Worm (Caenorhabditis elegans): ENCODE data around the gene chil-18.

chil-18 gene

ce11 chrII:9468414-9468813 is 20.3 kb downstream of the chil-18 start, which contains the start of gene chil-23:
Gene chil-23, minus strand, starts transcription at chrII:9468611.
- TF ChIP-seq ceh-30 (tag; optimal IDR thresholded peaks at IDR 0.05) (no peak), hlh-15 (tag; optimal IDR thresholded peaks at IDR 0.05) (no peak), pros-1 (tag; optimal IDR thresholded peaks at IDR 0.05) (no peak), ceh-2 (tag; optimal IDR thresholded peaks at IDR 0.05) (no peak), elt-2 (tag; optimal IDR thresholded peaks at IDR 0.05) (peak; percentile 82)

- no peak for TF ChIP-seq hlh-15 (tag; optimal IDR thresholded peaks at IDR 0.05)
- no peak for TF ChIP-seq ceh-45 (GFP tag; IDR thresholded peaks at IDR 0.05)
- no peak for TF ChIP-seq zip-5 (tag; optimal IDR thresholded peaks at IDR 0.05)
- peak; percentile 4 for TF ChIP-seq elt-2 (tag; optimal IDR thresholded peaks at IDR 0.05)
Measured at ce11 chrII:9470027-9470426, 22.0 kb downstream of the chil-18 start, which contains the start of gene T19H5.6. Gene T19H5.6, minus strand, starts transcription at chrII:9470221.

DNA sequence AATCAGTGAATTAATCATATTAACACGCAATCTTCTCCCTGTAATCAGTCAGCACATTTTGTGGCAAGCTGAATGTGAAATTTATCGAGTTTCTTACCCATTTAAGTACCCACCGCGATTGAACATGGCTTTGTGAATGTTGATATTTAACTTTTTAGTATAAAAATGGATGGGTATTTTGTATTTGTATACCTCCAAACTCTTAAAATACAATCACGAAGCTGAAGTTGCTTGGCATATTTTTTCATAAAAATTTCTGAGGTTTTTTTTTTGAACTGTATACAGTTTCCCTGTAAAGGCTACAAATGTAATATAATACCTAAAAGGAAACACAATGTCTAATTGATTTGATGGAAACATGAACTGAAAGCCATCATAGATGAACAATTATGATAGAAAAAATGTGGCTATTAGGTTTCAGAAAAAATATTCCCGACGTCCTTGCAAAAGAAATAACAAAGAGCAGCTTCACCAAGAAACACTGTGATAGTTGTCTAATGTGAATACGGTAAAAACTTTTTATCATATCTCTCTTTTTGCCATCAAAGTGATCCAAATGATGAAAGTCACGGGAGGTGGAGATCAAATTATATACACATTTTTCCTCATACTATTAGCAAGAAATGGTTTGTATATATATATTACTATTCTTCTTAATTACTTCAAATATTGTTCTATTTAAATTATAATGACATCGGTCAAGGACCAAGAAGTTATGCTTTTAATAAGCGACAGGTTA is 26.5 kb downstream of the chil-18 start, which contains the start of the genes chil-25 and chil-26:
TSS of gene chil-25 (minus strand) at position 101 of the 739 bp plus-strand sequence.
TSS of gene chil-26 (plus strand) at position 689 of the 739 bp plus-strand sequence.
- TF ChIP-seq pag-3 (tag; optimal IDR thresholded peaks at IDR 0.05; ENCODE audit: borderline replicate concordance) (no peak), unc-55 (GFP tag; optimal IDR thresholded peaks at IDR 0.05) (no peak), ceh-31 (tag; optimal IDR thresholded peaks at IDR 0.05) (no peak), fkh-6 (tag; optimal IDR thresholded peaks at IDR 0.05) (no peak), F13H6.1 (tag; optimal IDR thresholded peaks at IDR 0.05) (no peak), ceh-30 (tag; optimal IDR thresholded peaks at IDR 0.05) (no peak), ref-2 (tag; optimal IDR thresholded peaks at IDR 0.05) (no peak)

ce11 chrII:9477567-9477966 is 29.5 kb downstream of the chil-18 start, which contains the start of gene chil-27:
Gene chil-27, plus strand, starts transcription at chrII:9477867.
- TF ChIP-seq ceh-48 (tag; optimal IDR thresholded peaks at IDR 0.05): no peak
- TF ChIP-seq zip-5 (tag; optimal IDR thresholded peaks at IDR 0.05): no peak
- TF ChIP-seq tbx-2 (tag; optimal IDR thresholded peaks at IDR 0.05): no peak
- no peak for TF ChIP-seq ref-2 (tag; optimal IDR thresholded peaks at IDR 0.05)
- TF ChIP-seq ceh-45 (GFP tag; IDR thresholded peaks at IDR 0.05): no peak
- TF ChIP-seq elt-4 (tag; optimal IDR thresholded peaks at IDR 0.05): no peak
- no peak for TF ChIP-seq sdc-2 (tag; optimal IDR thresholded peaks at IDR 0.05)

- TF ChIP-seq hlh-15 (tag; optimal IDR thresholded peaks at IDR 0.05): no peak
- TF ChIP-seq odd-2 (tag; optimal IDR thresholded peaks at IDR 0.05): no peak
- TF ChIP-seq hlh-13 (GFP tag; optimal IDR thresholded peaks at IDR 0.05): no peak
- TF ChIP-seq ceh-34 (tag; optimal IDR thresholded peaks at IDR 0.05): no peak
- TF ChIP-seq C08G9.2 (tag; optimal IDR thresholded peaks at IDR 0.05): no peak
- TF ChIP-seq hlh-8 (tag; optimal IDR thresholded peaks at IDR 0.05): no peak
- TF ChIP-seq pha-4 (tag; optimal IDR thresholded peaks at IDR 0.05): no peak
- TF ChIP-seq ceh-31 (tag; optimal IDR thresholded peaks at IDR 0.05): no peak
- TF ChIP-seq ceh-19 (GFP tag; optimal IDR thresholded peaks at IDR 0.05): no peak
- no peak for TF ChIP-seq ceh-30 (tag; optimal IDR thresholded peaks at IDR 0.05)
- no peak for TF ChIP-seq K09A11.1 (tag; optimal IDR thresholded peaks at IDR 0.05; ENCODE audit: insufficient read depth)
- no peak for TF ChIP-seq ets-4 (tag; optimal IDR thresholded peaks at IDR 0.05)
- TF ChIP-seq nhr-11 (tag; optimal IDR thresholded peaks at IDR 0.05): no peak
- no peak for TF ChIP-seq ceh-24 (tag; optimal IDR thresholded peaks at IDR 0.05)
Measured at ce11 chrII:9480006-9480405, 31.9 kb downstream of the chil-18 start, which contains the start of gene T19H5.7. Gene T19H5.7, minus strand, starts transcription at chrII:9480106.

DNA sequence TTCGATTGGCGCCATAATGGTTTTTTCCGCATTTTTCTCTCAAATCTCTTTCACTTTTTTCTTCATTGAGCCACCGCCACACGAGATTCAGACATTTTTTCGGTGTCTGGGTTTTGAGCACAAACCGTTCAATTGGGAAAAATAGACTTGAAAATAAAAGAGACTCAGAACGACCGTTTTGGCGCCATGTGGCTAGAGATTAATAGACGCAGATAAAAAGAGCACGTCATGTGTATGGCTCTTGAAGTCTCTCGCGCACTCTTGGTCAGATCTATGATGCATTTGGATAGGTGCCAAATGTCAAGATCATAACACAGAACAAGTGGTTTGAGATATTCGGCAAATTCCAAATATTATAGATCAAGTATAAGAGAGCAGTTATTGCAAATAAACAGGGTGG is 33.4 kb downstream of the chil-18 start:
- no peak for TF ChIP-seq lin-11 (tag; optimal IDR thresholded peaks at IDR 0.05)
- no peak for TF ChIP-seq pqm-1 (tag; optimal IDR thresholded peaks at IDR 0.05)
- no peak for TF ChIP-seq sox-4 (tag; optimal IDR thresholded peaks at IDR 0.05)
- TF ChIP-seq Y22D7AL.16 (tag; optimal IDR thresholded peaks at IDR 0.05): no peak
- TF ChIP-seq pat-9 (tag; optimal IDR thresholded peaks at IDR 0.05): no peak
- TF ChIP-seq unc-55 (GFP tag; optimal IDR thresholded peaks at IDR 0.05): no peak
- TF ChIP-seq npax-4 (tag; optimal IDR thresholded peaks at IDR 0.05): no peak
- TF ChIP-seq ahr-1 (tag; optimal IDR thresholded peaks at IDR 0.05): no peak
- TF ChIP-seq che-1 (tag; optimal IDR thresholded peaks at IDR 0.05): no peak
- no peak for TF ChIP-seq pag-3 (tag; optimal IDR thresholded peaks at IDR 0.05; ENCODE audit: borderline replicate concordance)
- no peak for TF ChIP-seq ceh-9 (tag; optimal IDR thresholded peaks at IDR 0.05)
- no peak for TF ChIP-seq ets-4 (tag; optimal IDR thresholded peaks at IDR 0.05)
- no peak for TF ChIP-seq hlh-15 (tag; optimal IDR thresholded peaks at IDR 0.05)
- TF ChIP-seq sdc-2 (tag; optimal IDR thresholded peaks at IDR 0.05): no peak
- no peak for TF ChIP-seq pax-1 (tag; optimal IDR thresholded peaks at IDR 0.05)
- no peak for TF ChIP-seq T23F11.4 (GFP tag; optimal IDR thresholded peaks at IDR 0.05)
- TF ChIP-seq ceh-2 (tag; optimal IDR thresholded peaks at IDR 0.05): no peak

All from whole organism, late embryonic.